Fruit fly (Drosophila melanogaster): ENCODE data around the gene sn.

Gene sn

DNA sequence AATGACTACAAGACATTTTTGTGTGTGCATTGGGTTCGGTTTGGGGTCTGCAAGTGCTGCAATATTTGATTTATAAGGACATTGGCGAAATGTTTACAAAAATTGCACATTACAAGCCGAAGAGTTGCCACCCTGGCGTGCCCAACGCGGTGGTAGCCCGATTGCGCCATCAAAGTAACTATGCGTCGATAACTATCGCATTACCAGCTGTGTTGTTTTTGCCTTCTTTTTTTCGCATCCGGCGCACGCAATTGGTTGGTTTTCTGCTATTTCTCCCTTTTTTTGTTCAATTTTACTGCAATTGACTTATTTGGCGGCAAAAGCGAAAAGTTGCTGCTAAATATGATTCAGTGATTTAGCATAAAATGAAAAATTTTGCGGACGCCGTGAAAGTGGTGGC is 29.1 kb upstream of the sn start, which contains the start of gene RpS14b (continued):
- no peak for TF ChIP-seq CG9215 (GFP tag; IDR thresholded peaks at IDR 0.05)
- no peak for TF ChIP-seq CG12236 (GFP tag; optimal IDR thresholded peaks at IDR 0.05)
- TF ChIP-seq CG1792 (GFP tag; optimal IDR thresholded peaks at IDR 0.05): peak; percentile 50
- TF ChIP-seq dpn (GFP tag; optimal IDR thresholded peaks at IDR 0.05): peak; percentile 15 to 55
- TF ChIP-seq pho (GFP tag; optimal IDR thresholded peaks at IDR 0.05): peak; percentile 53
- no peak for TF ChIP-seq Blimp-1 (GFP tag; optimal IDR thresholded peaks at IDR 0.05)
- peak; percentile 51 for TF ChIP-seq unpg (GFP tag; optimal IDR thresholded peaks at IDR 0.05)
- peak; percentile 80; the same call in 2 of the 3 replicates for TF ChIP-seq CG11456 (GFP tag; IDR thresholded peaks at IDR 0.05)
- TF ChIP-seq CG8478 (optimal IDR thresholded peaks at IDR 0.05): no peak
- peak; percentile 37 for TF ChIP-seq CG4617 (GFP tag; optimal IDR thresholded peaks at IDR 0.05; ENCODE audit: borderline replicate concordance)
- TF ChIP-seq CG17361 (GFP tag; IDR thresholded peaks at IDR 0.05): peak; percentile 30; the same call in 1 of the 3 replicates
- TF ChIP-seq wdn (GFP tag; IDR thresholded peaks at IDR 0.05): peak; percentile 51
- no peak for TF ChIP-seq Awh (GFP tag; IDR thresholded peaks at IDR 0.05)
- no peak for TF ChIP-seq CG9876 (GFP tag; optimal IDR thresholded peaks at IDR 0.05)
- no peak for TF ChIP-seq CG12155 (GFP tag; optimal IDR thresholded peaks at IDR 0.05)
- TF ChIP-seq Hand (GFP tag; optimal IDR thresholded peaks at IDR 0.05): no peak
- no peak for TF ChIP-seq sc (optimal IDR thresholded peaks at IDR 0.05)
- peak; percentile 8 for TF ChIP-seq sc (GFP tag; optimal IDR thresholded peaks at IDR 0.05)
- peak; percentile 81 for TF ChIP-seq CG15479 (GFP tag; optimal IDR thresholded peaks at IDR 0.05)
- TF ChIP-seq kni (GFP tag; optimal IDR thresholded peaks at IDR 0.05): peak; percentile 49
- peak; percentile 52 for TF ChIP-seq Atf3 (GFP tag; optimal IDR thresholded peaks at IDR 0.05)
- TF ChIP-seq Antp (GFP tag; optimal IDR thresholded peaks at IDR 0.05): peak; percentile 54
- TF ChIP-seq CG34224 (GFP tag; IDR thresholded peaks at IDR 0.05; ENCODE audit: partially characterized antibody): peak; percentile 76
- TF ChIP-seq Stat92E (GFP tag; optimal IDR thresholded peaks at IDR 0.05): no peak
- TF ChIP-seq Lpt (GFP tag; optimal IDR thresholded peaks at IDR 0.05): no peak
- no peak for TF ChIP-seq CG6689 (GFP tag; IDR thresholded peaks at IDR 0.05)
- TF ChIP-seq ssp (GFP tag; IDR thresholded peaks at IDR 0.05): peak; percentile 58
- TF ChIP-seq her (GFP tag; optimal IDR thresholded peaks at IDR 0.05): peak; percentile 63
- TF ChIP-seq CG32767 (GFP tag; IDR thresholded peaks at IDR 0.05): peak; percentile 51; the same call in 1 of the 2 replicates
- no peak; the same call in 1 of the 2 replicates for TF ChIP-seq cas (GFP tag; IDR thresholded peaks at IDR 0.05)
- peak; percentile 80 for TF ChIP-seq Mes4 (GFP tag; optimal IDR thresholded peaks at IDR 0.05)
- TF ChIP-seq CG7987 (GFP tag; optimal IDR thresholded peaks at IDR 0.05): peak; percentile 79
- TF ChIP-seq gfzf (GFP tag; optimal IDR thresholded peaks at IDR 0.05): peak; percentile 44
- peak; percentile 65; the same call in 1 of the 4 replicates for TF ChIP-seq chinmo (GFP tag; IDR thresholded peaks at IDR 0.05; ENCODE audit: partially characterized antibody)
- no peak for TF ChIP-seq cato (GFP tag; optimal IDR thresholded peaks at IDR 0.05; ENCODE audit: borderline replicate concordance)
- TF ChIP-seq pnt (GFP tag; optimal IDR thresholded peaks at IDR 0.05): no peak
- TF ChIP-seq seq (GFP tag; IDR thresholded peaks at IDR 0.05): no peak; the same call in 1 of the 2 replicates
- TF ChIP-seq CG9437 (GFP tag; optimal IDR thresholded peaks at IDR 0.05): peak; percentile 28
- TF ChIP-seq gt (GFP tag; IDR thresholded peaks at IDR 0.05): no peak
- TF ChIP-seq Ssrp (tag; optimal IDR thresholded peaks at IDR 0.05): no peak
- peak; percentile 59 for TF ChIP-seq HLHmδ (GFP tag; optimal IDR thresholded peaks at IDR 0.05)
- TF ChIP-seq H15 (GFP tag; IDR thresholded peaks at IDR 0.05): peak; percentile 44; the same call in 1 of the 3 replicates
- TF ChIP-seq Hr78 (GFP tag; optimal IDR thresholded peaks at IDR 0.05): no peak
- TF ChIP-seq GATAe (GFP tag; conservative IDR thresholded peaks at IDR 0.05): no peak
- peak; percentile 9 for TF ChIP-seq CG3163 (GFP tag; optimal IDR thresholded peaks at IDR 0.05)
- peak; percentile 72 for TF ChIP-seq CG1603 (tag; optimal IDR thresholded peaks at IDR 0.05)
- no peak for TF ChIP-seq CG17612 (GFP tag; IDR thresholded peaks at IDR 0.05)
- peak; percentile 7 for TF ChIP-seq kah (GFP tag; optimal IDR thresholded peaks at IDR 0.05)
- no peak for TF ChIP-seq h (optimal IDR thresholded peaks at IDR 0.05)
- peak; percentile 53 for TF ChIP-seq CG9609 (GFP tag; optimal IDR thresholded peaks at IDR 0.05)
- peak; percentile 60 for TF ChIP-seq CG32772 (GFP tag; IDR thresholded peaks at IDR 0.05)
- TF ChIP-seq jumu (GFP tag; optimal IDR thresholded peaks at IDR 0.05): no peak

All from whole organism, embryonic.